Worm (Caenorhabditis elegans) whole organism, L3 larva: Measurements from ENCODE around the gene F49F1.5.

Source experiments
- ama-1 ChIP-seq: fragments of 150-350 bp; optimal IDR thresholded peaks from 2 replicates; lab custom pipeline; 2018
- elt-2 ChIP-seq: sonication (generic microtip); optimal IDR thresholded peaks from 2 replicates; lab custom pipeline; 2016; ENCODE audit warnings: missing genetic modification reagents, mild to moderate bottlenecking, missing genetic modification characterization, missing compliant biosample characterization
- fkh-10 ChIP-seq: sonication (generic microtip); optimal IDR thresholded peaks from 2 replicates; lab custom pipeline; 2017; ENCODE audit warnings: missing biosample characterization, missing genetic modification reagents, missing genetic modification characterization
- mdl-1 ChIP-seq: fragments of 150-350 bp; optimal IDR thresholded peaks from 2 replicates; lab custom pipeline; 2014; ENCODE audit warnings: missing biosample characterization, missing genetic modification characterization
- nhr-11 ChIP-seq: fragments of 150-350 bp; optimal IDR thresholded peaks from 2 replicates; lab custom pipeline; 2014; ENCODE audit warnings: missing biosample characterization, missing genetic modification characterization
- nhr-12 ChIP-seq: fragments of 150-350 bp; optimal IDR thresholded peaks from 2 replicates; lab custom pipeline; 2014; ENCODE audit warnings: missing biosample characterization, missing genetic modification characterization
- nhr-25 ChIP-seq: sonication (generic microtip); optimal IDR thresholded peaks from 2 replicates; lab custom pipeline; 2017; ENCODE audit warnings: missing biosample characterization, missing genetic modification characterization
- nhr-43 ChIP-seq: sonication (generic microtip); optimal IDR thresholded peaks from 2 replicates; lab custom pipeline; 2016; ENCODE audit warnings: mild to moderate bottlenecking, missing genetic modification characterization, missing compliant biosample characterization; ENCODE audit not compliant: poor library complexity, severe bottlenecking
- nhr-76 ChIP-seq: fragments of 150-350 bp; sonication (generic microtip); optimal IDR thresholded peaks from 5 replicates; lab custom pipeline; 2014; ENCODE audit warnings: missing biosample characterization, missing genetic modification characterization
- nhr-77 ChIP-seq: fragments of 150-350 bp; optimal IDR thresholded peaks from 2 replicates; lab custom pipeline; 2014; ENCODE audit warnings: missing biosample characterization, missing genetic modification characterization
- snpc-4 ChIP-seq: fragments of 150-350 bp; optimal IDR thresholded peaks from 2 replicates; lab custom pipeline; 2014; ENCODE audit warnings: missing biosample characterization, missing genetic modification characterization
- unc-39 ChIP-seq: sonication (generic microtip); optimal IDR thresholded peaks from 4 replicates; lab custom pipeline; 2017; ENCODE audit warnings: missing biosample characterization, missing genetic modification characterization
- unc-62 ChIP-seq: fragments of 150-350 bp; sonication (generic microtip); optimal IDR thresholded peaks from 4 replicates; lab custom pipeline; 2014; ENCODE audit warnings: missing biosample characterization, missing genetic modification reagents, missing genetic modification characterization
- ztf-4 ChIP-seq: fragments of 150-350 bp; optimal IDR thresholded peaks from 2 replicates; lab custom pipeline; 2014; ENCODE audit warnings: missing biosample characterization, missing genetic modification characterization

- TF ChIP-seq nhr-43 (tag; lab: Kevin White, UChicago) (no peak), ama-1 (no peak), ztf-4 (tag; lab: Kevin White, UChicago) (no peak), nhr-76 (tag; lab: Kevin White, UChicago) (no peak), mdl-1 (tag; lab: Kevin White, UChicago) (no peak), unc-39 (tag; lab: Kevin White, UChicago) (no peak), nhr-11 (no peak), fkh-10 (GFP tag; lab: Kevin White, UChicago) (no peak), nhr-77 (no peak), nhr-25 (no peak), nhr-12 (tag; lab: Kevin White, UChicago) (no peak), elt-2 (tag; lab: Kevin White, UChicago) (no peak), snpc-4 (tag; lab: Kevin White, UChicago) (no peak), unc-62 (GFP tag; lab: Kevin White, UChicago) (no peak)
Measured at ce11 chrIV:4140265-4140664, 20.1 kb upstream of the F49F1.5 start, which contains the start of gene F49F1.18.
